Fruit fly (Drosophila melanogaster) whole organism, adult: ENCODE data around the gene Muc91C.

Experiments
- CG14711 ChIP-seq: fragments of 200-800 bp; sonication (Bioruptor generic); optimal IDR thresholded peaks from 2 replicates; lab custom pipeline; 2018; ENCODE audit warnings: missing biosample characterization, mild to moderate bottlenecking, missing genetic modification characterization, moderate library complexity
- CG7045 ChIP-seq: fragments of 200-800 bp; sonication (Bioruptor generic); optimal IDR thresholded peaks from 2 replicates; lab custom pipeline; 2017; ENCODE audit warnings: missing biosample characterization, mild to moderate bottlenecking, missing genetic modification characterization
- Hr96 ChIP-seq: fragments of 200-800 bp; sonication (Bioruptor generic); optimal IDR thresholded peaks from 2 replicates; lab custom pipeline; 2016; ENCODE audit warnings: missing biosample characterization, missing genetic modification characterization
- Mnt ChIP-seq: fragments of 200-800 bp; sonication (Bioruptor generic); optimal IDR thresholded peaks from 2 replicates; lab custom pipeline; 2016; ENCODE audit warnings: missing biosample characterization, mild to moderate bottlenecking, missing genetic modification characterization
- cic ChIP-seq: fragments of 200-800 bp; sonication (Bioruptor generic); optimal IDR thresholded peaks from 2 replicates; lab custom pipeline; 2017; ENCODE audit warnings: missing biosample characterization, mild to moderate bottlenecking, missing genetic modification characterization, moderate library complexity
- ovo ChIP-seq: fragments of 200-800 bp; sonication (Bioruptor generic); optimal IDR thresholded peaks from 2 replicates; lab custom pipeline; 2016; ENCODE audit warnings: missing biosample characterization, missing genetic modification characterization
- toe ChIP-seq: fragments of 200-800 bp; sonication (Bioruptor generic); optimal IDR thresholded peaks from 2 replicates; lab custom pipeline; 2016; ENCODE audit warnings: missing biosample characterization, missing genetic modification characterization

dm6 chr3R:18707492-18707891, 15.0 kb upstream of the Muc91C start:
- TF ChIP-seq CG14711 (tag; lab: Kevin White, UChicago) (no peak), cic (no peak), Mnt (GFP tag; lab: Kevin White, UChicago) (no peak), CG7045 (GFP tag; lab: Kevin White, UChicago) (no peak), ovo (no peak), Hr96 (no peak), toe (GFP tag; lab: Kevin White, UChicago) (no peak)
